Worm (Caenorhabditis elegans) whole organism, young adult: Measurements from ENCODE around the gene srsx-33.

ENCODE experiments used
- B0261.1 ChIP-seq: sonication (generic microtip); optimal IDR thresholded peaks from 2 replicates; lab custom pipeline; 2016; ENCODE audit warnings: mild to moderate bottlenecking, missing genetic modification characterization, moderate library complexity, missing compliant biosample characterization
- B0336.3 ChIP-seq: fragments of 200-800 bp; sonication (Bioruptor generic); IDR thresholded peaks from 2 replicates; pipeline ENCODE4 v1.3.6; 2022; ENCODE audit warnings: missing genetic modification characterization, missing compliant biosample characterization
- C06A6.2 ChIP-seq: fragments of 200-800 bp; sonication (Bioruptor generic); conservative IDR thresholded peaks from 2 replicates; pipeline ENCODE4 v1.3.6; 2022; ENCODE audit warnings: missing genetic modification characterization, missing compliant biosample characterization
- F23B12.7 ChIP-seq: sonication (generic microtip); optimal IDR thresholded peaks from 2 replicates; lab custom pipeline; 2017; ENCODE audit warnings: missing genetic modification characterization, mild to moderate bottlenecking, missing compliant biosample characterization, antibody characterized with exemption, moderate library complexity; ENCODE audit not compliant: insufficient read depth
- K12H6.12 ChIP-seq: fragments of 200-800 bp; sonication (Bioruptor generic); optimal IDR thresholded peaks from 2 replicates; lab custom pipeline; 2018; ENCODE audit warnings: mild to moderate bottlenecking, missing genetic modification characterization, missing compliant biosample characterization
- Y53G8AR.9 ChIP-seq: fragments of 200-800 bp; sonication (Bioruptor generic); conservative IDR thresholded peaks from 2 replicates; pipeline ENCODE4 v1.3.6; 2022; ENCODE audit warnings: missing genetic modification reagents, missing genetic modification characterization, missing compliant biosample characterization
- Y79H2A.3 ChIP-seq: fragments of 200-800 bp; sonication (Bioruptor generic); conservative IDR thresholded peaks from 2 replicates; pipeline ENCODE4 v1.3.6; 2022; ENCODE audit warnings: missing genetic modification reagents, missing genetic modification characterization, missing compliant biosample characterization
- Y95B8A.8 ChIP-seq: fragments of 200-800 bp; sonication (Bioruptor generic); IDR thresholded peaks from 2 replicates; pipeline ENCODE4 v1.3.6; 2022; ENCODE audit warnings: missing genetic modification reagents, missing genetic modification characterization, missing compliant biosample characterization
- ama-1 ChIP-seq, 3 experiments: fragments of 150-350 bp in 1 of 3; sonication (generic microtip) in 2 of 3; optimal IDR thresholded peaks; 2 replicates each; lab custom pipeline; 2014 to 2018; ENCODE audit warnings: missing biosample characterization in 2 of 3, missing genetic modification characterization in 2 of 3, missing genetic modification reagents in 2 of 3
- attf-5 ChIP-seq: fragments of 200-800 bp; sonication (Bioruptor generic); optimal IDR thresholded peaks from 2 replicates; lab custom pipeline; 2018; ENCODE audit warnings: mild to moderate bottlenecking, missing genetic modification characterization, missing compliant biosample characterization
- cebp-1 ChIP-seq, 2 experiments: fragments of 200-800 bp in 1 of 2; sonication (Bioruptor generic) in 1 of 2; sonication (generic microtip) in 1 of 2; IDR thresholded peaks in 1 of 2; optimal IDR thresholded peaks in 1 of 2; 2 replicates each; pipeline versions ENCODE4 v1.3.6 to Lab custom; 2017 to 2022; ENCODE audit warnings: missing compliant biosample characterization in 2 of 2, missing genetic modification characterization in 2 of 2, mild to moderate bottlenecking in 1 of 2, missing genetic modification reagents in 1 of 2, moderate library complexity in 1 of 2
- ceh-100 ChIP-seq: fragments of 200-800 bp; sonication (Bioruptor generic); IDR thresholded peaks from 2 replicates; pipeline ENCODE4 v1.3.6; 2022; ENCODE audit warnings: missing genetic modification reagents, missing genetic modification characterization, missing compliant biosample characterization
- ceh-27 ChIP-seq: fragments of 200-800 bp; sonication (Bioruptor generic); optimal IDR thresholded peaks from 2 replicates; lab custom pipeline; 2018; ENCODE audit warnings: mild to moderate bottlenecking, missing genetic modification characterization, moderate library complexity, missing compliant biosample characterization
- die-1 ChIP-seq: sonication (generic microtip); optimal IDR thresholded peaks from 2 replicates; lab custom pipeline; 2016; ENCODE audit warnings: missing genotype, mild to moderate bottlenecking, missing genetic modification characterization, missing compliant biosample characterization
- dox-1 ChIP-seq: fragments of 200-800 bp; sonication (Bioruptor generic); IDR thresholded peaks from 2 replicates; pipeline ENCODE4 v1.3.6; 2022; ENCODE audit warnings: missing genetic modification reagents, missing genetic modification characterization, missing compliant biosample characterization
- egl-18 ChIP-seq: fragments of 200-800 bp; sonication (Bioruptor generic); IDR thresholded peaks from 2 replicates; pipeline ENCODE4 v1.3.6; 2022; ENCODE audit warnings: missing genetic modification reagents, missing genetic modification characterization, missing compliant biosample characterization
- egrh-3 ChIP-seq: fragments of 200-800 bp; sonication (Bioruptor generic); IDR thresholded peaks from 2 replicates; pipeline ENCODE4 v1.3.6; 2022; ENCODE audit warnings: missing genetic modification reagents, missing genetic modification characterization, missing compliant biosample characterization
- ekl-4 ChIP-seq: fragments of 200-800 bp; sonication (Bioruptor generic); IDR thresholded peaks from 2 replicates; pipeline ENCODE4 v1.3.6; 2022; ENCODE audit warnings: missing genetic modification reagents, missing genetic modification characterization, missing compliant biosample characterization
- ets-4 ChIP-seq: fragments of 200-800 bp; sonication (Bioruptor generic); optimal IDR thresholded peaks from 2 replicates; lab custom pipeline; 2018; ENCODE audit warnings: mild to moderate bottlenecking, missing genetic modification characterization, missing compliant biosample characterization
- let-526 ChIP-seq: fragments of 200-800 bp; sonication (Bioruptor generic); IDR thresholded peaks from 2 replicates; pipeline ENCODE4 v1.3.6; 2022; ENCODE audit warnings: missing genetic modification reagents, missing genetic modification characterization, missing compliant biosample characterization
- lin-35 ChIP-seq, 3 experiments: fragments of 150-350 bp in 2 of 3; sonication (generic microtip) in 1 of 3; optimal IDR thresholded peaks; 2 replicates each; lab custom pipeline; 2014 to 2018; ENCODE audit warnings: missing biosample characterization in 3 of 3, missing genetic modification characterization in 3 of 3, missing genetic modification reagents in 3 of 3
- lin-54 ChIP-seq: fragments of 200-800 bp; sonication (Bioruptor generic); optimal IDR thresholded peaks from 2 replicates; lab custom pipeline; 2018; ENCODE audit warnings: mild to moderate bottlenecking, missing genetic modification characterization, missing compliant biosample characterization
- lsl-1 ChIP-seq: fragments of 200-800 bp; sonication (Bioruptor generic); optimal IDR thresholded peaks from 2 replicates; lab custom pipeline; 2018; ENCODE audit warnings: mild to moderate bottlenecking, missing genetic modification characterization, moderate library complexity, missing compliant biosample characterization
- madf-10 ChIP-seq: sonication (generic microtip); optimal IDR thresholded peaks from 2 replicates; lab custom pipeline; 2016; ENCODE audit warnings: mild to moderate bottlenecking, missing genetic modification characterization, missing compliant biosample characterization
- madf-3 ChIP-seq: fragments of 200-800 bp; sonication (Bioruptor generic); IDR thresholded peaks from 2 replicates; pipeline ENCODE4 v1.3.6; 2022; ENCODE audit warnings: missing genetic modification reagents, missing genetic modification characterization, missing compliant biosample characterization
- madf-6 ChIP-seq: fragments of 200-800 bp; sonication (Bioruptor generic); IDR thresholded peaks from 2 replicates; pipeline ENCODE4 v1.3.6; 2022; ENCODE audit warnings: missing genetic modification reagents, missing genetic modification characterization, missing compliant biosample characterization
- mel-28 ChIP-seq: sonication (generic microtip); optimal IDR thresholded peaks from 2 replicates; lab custom pipeline; 2016; ENCODE audit warnings: borderline replicate concordance, mild to moderate bottlenecking, missing genetic modification characterization, missing compliant biosample characterization
- mes-4 ChIP-seq: sonication (generic microtip); optimal IDR thresholded peaks from 2 replicates; lab custom pipeline; 2016; ENCODE audit warnings: missing genotype, missing genetic modification characterization, missing compliant biosample characterization
- nfyb-1 ChIP-seq: fragments of 200-800 bp; sonication (Bioruptor generic); IDR thresholded peaks from 2 replicates; pipeline ENCODE4 v1.3.6; 2022; ENCODE audit warnings: missing genetic modification reagents, missing genetic modification characterization, missing compliant biosample characterization
- snpc-3.4 ChIP-seq: sonication (generic microtip); optimal IDR thresholded peaks from 2 replicates; lab custom pipeline; 2017; ENCODE audit warnings: missing genetic modification characterization, mild to moderate bottlenecking, missing compliant biosample characterization, antibody characterized with exemption, moderate library complexity, missing genotype, missing genetic modification reagents
- snpc-4 ChIP-seq, 5 experiments: fragments of 150-350 bp in 1 of 5; sonication (generic microtip) in 4 of 5; optimal IDR thresholded peaks; 2 replicates each; lab custom pipeline; 2014 to 2018; ENCODE audit warnings: missing genetic modification characterization in 5 of 5, missing biosample characterization in 3 of 5, antibody characterized with exemption in 2 of 5, mild to moderate bottlenecking in 2 of 5, missing compliant biosample characterization in 2 of 5, missing genotype in 2 of 5, moderate library complexity in 2 of 5, missing genetic modification reagents in 1 of 5
- somi-1 ChIP-seq: fragments of 200-800 bp; sonication (Bioruptor generic); optimal IDR thresholded peaks from 2 replicates; lab custom pipeline; 2018; ENCODE audit warnings: mild to moderate bottlenecking, missing genetic modification characterization, missing compliant biosample characterization
- tbp1 ChIP-seq: fragments of 200-800 bp; sonication (Bioruptor generic); optimal IDR thresholded peaks from 2 replicates; lab custom pipeline; 2018; ENCODE audit warnings: mild to moderate bottlenecking, missing genetic modification characterization, missing compliant biosample characterization
- xnd-1 ChIP-seq: sonication (generic microtip); optimal IDR thresholded peaks from 2 replicates; lab custom pipeline; 2016; ENCODE audit warnings: missing genotype, missing genetic modification reagents, missing genetic modification characterization, missing compliant biosample characterization

srsx-33 gene

DNA sequence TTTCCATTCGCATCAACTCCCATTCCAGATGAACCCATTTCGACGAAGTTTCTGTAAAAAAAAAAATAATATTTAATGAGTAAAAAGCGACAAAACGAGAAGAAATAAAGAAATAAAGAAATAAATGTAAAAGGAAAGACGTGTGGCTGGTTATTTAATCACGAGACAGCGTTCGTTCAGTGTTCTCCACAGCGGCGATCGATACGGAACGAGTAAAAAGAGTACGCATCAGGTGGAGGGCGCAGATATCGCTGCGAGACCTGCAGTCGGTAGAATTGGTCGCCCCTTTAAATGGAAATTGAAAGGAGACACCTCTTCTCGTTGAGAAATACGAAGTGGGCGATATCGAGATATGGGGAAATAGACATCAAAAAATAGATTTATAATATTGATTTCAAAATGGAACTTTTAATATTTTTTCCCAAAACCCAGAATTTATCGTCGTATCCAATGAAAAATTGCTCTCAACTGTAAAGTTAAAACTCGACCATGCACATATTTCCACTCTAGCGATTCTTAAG, 23.6 kb downstream of the srsx-33 start, which contains the start of gene pqn-70 (continued):
- TF ChIP-seq B0336.3 (GFP tag; lab: Robert Waterston, UW) = peak; percentile 28; the same call in 1 of the 2 replicates
- TF ChIP-seq madf-3 (GFP tag; lab: Robert Waterston, UW) = 0 out of 2 replicates have a peak, but pooled peaks have one; percentile 64
- TF ChIP-seq K12H6.12 = peak; percentile 70
- no peak for TF ChIP-seq B0261.1 (tag; lab: Kevin White, UChicago)
- peak; percentile 92 for TF ChIP-seq ceh-100 (GFP tag; lab: Robert Waterston, UW)
- peak; percentile 81 for TF ChIP-seq attf-5 (GFP tag; lab: Kevin White, UChicago)
- peak; percentile 8; the same call in 1 of the 2 replicates for TF ChIP-seq cebp-1 (GFP tag; IDR thresholded peaks at IDR 0.05; lab: Robert Waterston, UW)
- no peak for TF ChIP-seq cebp-1 (tag; optimal IDR thresholded peaks at IDR 0.05; lab: Kevin White, UChicago)
- no peak for TF ChIP-seq Y79H2A.3 (GFP tag; lab: Robert Waterston, UW)
- no peak for TF ChIP-seq ama-1 (optimal IDR thresholded peaks at IDR 0.05; lab: Kevin White, UChicago)
- TF ChIP-seq ama-1 (GFP tag; optimal IDR thresholded peaks at IDR 0.05; lab: Kevin White, UChicago) = no peak
- TF ChIP-seq F23B12.7 = peak; percentile 53
- peak; percentile 57 for TF ChIP-seq lin-54 (GFP tag; lab: Kevin White, UChicago)
- TF ChIP-seq tbp1 (GFP tag; lab: Kevin White, UChicago) = peak; percentile 62
- TF ChIP-seq ceh-27 (GFP tag; lab: Kevin White, UChicago) = peak; percentile 82
- TF ChIP-seq die-1 (tag; lab: Kevin White, UChicago) = peak; percentile 15
- peak; percentile 28 for TF ChIP-seq lsl-1
- peak; percentile 67 for TF ChIP-seq dox-1 (GFP tag; lab: Robert Waterston, UW)
- peak; percentile 76 for TF ChIP-seq madf-10 (tag; lab: Kevin White, UChicago)
- no peak for TF ChIP-seq mes-4 (tag; lab: Kevin White, UChicago)
- TF ChIP-seq C06A6.2 (GFP tag; lab: Robert Waterston, UW) = 0 out of 2 replicates have a peak, but pooled peaks have one; percentile 22
- TF ChIP-seq nfyb-1 = peak; percentile 81; the same call in 1 of the 2 replicates
- TF ChIP-seq egrh-3 (GFP tag; lab: Robert Waterston, UW) = peak; percentile 58
- TF ChIP-seq snpc-3.4 = peak; percentile 32
- peak; percentile 68 for TF ChIP-seq somi-1 (GFP tag; lab: Kevin White, UChicago)

DNA sequence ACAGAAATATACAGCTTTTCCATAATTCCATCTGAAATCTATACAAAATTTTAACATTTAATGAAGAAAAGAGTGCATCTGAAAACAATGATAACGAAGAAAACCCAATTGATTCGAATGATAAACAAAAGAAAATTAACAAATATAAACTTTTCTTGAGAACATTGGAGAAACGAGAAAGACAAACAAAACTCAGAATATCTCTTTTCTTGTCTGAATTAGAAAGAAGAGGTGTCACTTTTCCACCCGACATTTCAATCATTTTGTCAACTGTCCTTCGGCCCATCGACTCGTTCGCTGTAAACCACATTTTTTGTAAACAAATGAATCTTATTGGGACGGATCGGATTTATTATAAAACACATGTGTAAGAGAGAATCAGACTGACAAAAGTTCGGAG, 26.3 kb downstream of the srsx-33 start, which contains the start of gene bgal-1:
Gene bgal-1 (minus strand): TSS at position 38 of the 400 bp plus-strand sequence.
- no peak for TF ChIP-seq Y53G8AR.9 (GFP tag; lab: Robert Waterston, UW)
- no peak for TF ChIP-seq ets-4 (GFP tag; lab: Kevin White, UChicago)
- TF ChIP-seq attf-5 (GFP tag; lab: Kevin White, UChicago) = no peak
- TF ChIP-seq Y95B8A.8 = no peak
- no peak for TF ChIP-seq mel-28 (tag; lab: Kevin White, UChicago)
- no peak; the same call in 1 of the 2 replicates for TF ChIP-seq madf-6 (GFP tag; lab: Robert Waterston, UW)
- TF ChIP-seq madf-3 (GFP tag; lab: Robert Waterston, UW) = no peak
- no peak for TF ChIP-seq B0336.3 (GFP tag; lab: Robert Waterston, UW)
- TF ChIP-seq ama-1 (optimal IDR thresholded peaks at IDR 0.05; lab: Kevin White, UChicago) = peak; percentile 22
- TF ChIP-seq ama-1 (GFP tag; optimal IDR thresholded peaks at IDR 0.05; lab: Kevin White, UChicago) = peak in 1 of 2 experiments; percentile 15
- no peak for TF ChIP-seq snpc-4 (GFP tag; optimal IDR thresholded peaks at IDR 0.05; lab: Kevin White, UChicago)
- TF ChIP-seq snpc-4 (tag; optimal IDR thresholded peaks at IDR 0.05; lab: Kevin White, UChicago) = peak in 2 of 4 experiments; percentile 32 to 39
- TF ChIP-seq egl-18 = no peak
- TF ChIP-seq die-1 (tag; lab: Kevin White, UChicago) = no peak
- no peak for TF ChIP-seq xnd-1 (tag; lab: Kevin White, UChicago)
- no peak for TF ChIP-seq let-526 (GFP tag; lab: Robert Waterston, UW)
- TF ChIP-seq somi-1 (GFP tag; lab: Kevin White, UChicago) = peak; percentile 8
- TF ChIP-seq lin-35 (GFP tag; optimal IDR thresholded peaks at IDR 0.05; lab: Kevin White, UChicago) = peak in 1 of 3 experiments; percentile 37
- 0 out of 2 replicates have a peak, but pooled peaks have one; percentile 18 for TF ChIP-seq ekl-4 (GFP tag; lab: Robert Waterston, UW)
